Worm (Caenorhabditis elegans) whole organism, early embryonic: Measurements from ENCODE around the gene cul-6.

Experiments used
- ama-1 ChIP-seq: fragments of 150-350 bp; optimal IDR thresholded peaks from 2 replicates; lab custom pipeline; 2014
- pes-1 ChIP-seq: fragments of 200-800 bp; sonication (Bioruptor generic); IDR thresholded peaks from 2 replicates; pipeline ENCODE4 v1.3.6; 2022; ENCODE audit warnings: missing genetic modification reagents, missing genetic modification characterization, missing compliant biosample characterization

ce11 chrIV:12545902-12546301, 44.3 kb downstream of the cul-6 start:
- peak; percentile 33; the same call in 1 of the 2 replicates for TF ChIP-seq pes-1 (GFP tag; lab: Robert Waterston, UW)
- peak; percentile 71 for TF ChIP-seq ama-1 (lab: Kevin White, UChicago)
